Worm (Caenorhabditis elegans): Measurements from ENCODE around the gene ZC250.2.

Gene ZC250.2

DNA sequence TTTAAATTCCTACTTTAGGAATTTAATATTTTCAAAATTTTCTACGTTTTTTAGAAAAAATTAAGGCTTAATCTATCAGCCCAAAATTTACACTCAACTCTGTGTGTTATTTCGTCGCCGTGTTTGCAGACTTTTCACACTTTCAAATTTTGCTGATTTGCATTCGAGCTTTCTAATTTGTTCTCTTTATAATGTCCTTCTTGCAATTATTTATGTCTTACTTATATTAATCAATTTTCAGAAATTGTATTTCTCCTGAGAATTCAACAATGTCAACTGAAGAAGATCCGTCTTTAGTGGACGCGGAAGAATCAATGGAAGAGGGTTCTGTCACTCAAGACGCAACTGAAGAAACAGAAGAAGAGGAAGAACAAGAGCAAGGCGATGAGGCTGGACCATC is 34.5 kb downstream of the ZC250.2 start, which contains the start of gene let-418:
Gene let-418, plus strand, starts transcription at position 242 of the 400 bp plus-strand sequence.
- TF ChIP-seq nhr-23 (tag; optimal IDR thresholded peaks at IDR 0.05): no peak
- no peak for TF ChIP-seq lin-39 (tag; optimal IDR thresholded peaks at IDR 0.05)
- no peak for TF ChIP-seq unc-55 (GFP tag; optimal IDR thresholded peaks at IDR 0.05)
- no peak for TF ChIP-seq nhr-237 (tag; optimal IDR thresholded peaks at IDR 0.05)
- TF ChIP-seq Y55F3AM.14 (GFP tag; optimal IDR thresholded peaks at IDR 0.05): no peak
- no peak for TF ChIP-seq unc-62 (GFP tag; optimal IDR thresholded peaks at IDR 0.05)
- no peak for TF ChIP-seq C34F6.9 (tag; optimal IDR thresholded peaks at IDR 0.05)
- TF ChIP-seq nhr-6 (tag; optimal IDR thresholded peaks at IDR 0.05): no peak
- TF ChIP-seq R02D3.7 (tag; optimal IDR thresholded peaks at IDR 0.05): no peak
- no peak for TF ChIP-seq ztf-4 (tag; optimal IDR thresholded peaks at IDR 0.05)
- TF ChIP-seq snpc-4 (tag; optimal IDR thresholded peaks at IDR 0.05): no peak
- no peak for TF ChIP-seq ztf-11 (tag; optimal IDR thresholded peaks at IDR 0.05)
- TF ChIP-seq alr-1 (tag; optimal IDR thresholded peaks at IDR 0.05): no peak
- TF ChIP-seq aly-2 (tag; optimal IDR thresholded peaks at IDR 0.05): no peak
- no peak for TF ChIP-seq gmeb-1 (tag; optimal IDR thresholded peaks at IDR 0.05)
- TF ChIP-seq lsy-2 (tag; optimal IDR thresholded peaks at IDR 0.05): no peak
- no peak for TF ChIP-seq crh-2 (tag; optimal IDR thresholded peaks at IDR 0.05)

DNA sequence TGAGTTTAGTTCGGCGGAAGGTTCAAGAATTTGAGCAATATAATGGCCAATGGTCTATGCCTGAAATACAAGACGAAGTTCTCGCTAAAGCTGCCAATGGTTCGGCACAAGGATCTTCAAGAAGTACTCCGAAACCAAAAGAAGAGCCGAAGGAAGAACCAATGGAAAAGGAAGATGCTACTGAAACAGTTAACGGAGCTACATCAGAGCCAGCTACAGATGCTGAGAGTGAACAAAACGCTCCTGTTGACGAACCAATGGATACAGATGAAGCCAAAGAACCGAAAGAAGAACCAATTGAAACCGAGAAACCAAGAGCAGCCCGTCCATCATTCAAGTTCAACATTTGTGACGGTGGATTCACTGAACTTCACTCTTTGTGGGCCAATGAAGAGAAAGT is 39.1 kb downstream of the ZC250.2 start:
- TF ChIP-seq nhr-12 (tag; optimal IDR thresholded peaks at IDR 0.05) (no peak), nhr-237 (tag; optimal IDR thresholded peaks at IDR 0.05) (no peak), ceh-82 (tag; optimal IDR thresholded peaks at IDR 0.05) (no peak), nhr-25 (tag; optimal IDR thresholded peaks at IDR 0.05) (no peak), ztf-11 (tag; optimal IDR thresholded peaks at IDR 0.05) (no peak), dmd-4 (tag; optimal IDR thresholded peaks at IDR 0.05) (no peak), snpc-4 (tag; optimal IDR thresholded peaks at IDR 0.05) (no peak)

DNA sequence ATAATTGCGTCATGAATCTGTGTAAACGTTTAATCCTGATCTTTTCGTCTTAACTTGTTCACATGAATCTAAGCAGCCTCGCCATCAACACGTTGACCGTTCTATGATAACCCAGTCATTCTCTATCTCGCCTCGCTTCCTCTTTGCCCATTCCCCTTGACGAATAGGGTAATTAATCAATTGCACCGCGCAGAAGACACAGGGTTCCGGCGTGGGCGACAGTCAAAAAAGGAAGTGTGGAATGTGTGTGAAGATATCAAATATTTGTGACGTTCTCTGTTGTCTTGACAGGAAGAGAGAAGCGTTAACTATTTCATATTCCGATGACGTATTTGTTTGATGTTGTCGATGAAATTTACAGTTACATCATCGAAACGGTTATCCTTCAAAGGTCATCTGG is 40.7 kb downstream of the ZC250.2 start:
- TF ChIP-seq egl-27 (tag; optimal IDR thresholded peaks at IDR 0.05) (peak; percentile 50), fos-1 (tag; optimal IDR thresholded peaks at IDR 0.05) (peak; percentile 12), nhr-6 (tag; optimal IDR thresholded peaks at IDR 0.05) (no peak), sma-3 (GFP tag; optimal IDR thresholded peaks at IDR 0.05) (peak; percentile 89), crh-2 (tag; optimal IDR thresholded peaks at IDR 0.05) (peak; percentile 23), alr-1 (tag; optimal IDR thresholded peaks at IDR 0.05) (no peak), sem-4 (tag; optimal IDR thresholded peaks at IDR 0.05) (peak; percentile 8), nhr-21 (tag; optimal IDR thresholded peaks at IDR 0.05) (peak; percentile 94), nhr-129 (tag; optimal IDR thresholded peaks at IDR 0.05) (peak; percentile 33), blmp-1 (tag; optimal IDR thresholded peaks at IDR 0.05; ENCODE audit: insufficient read depth) (peak; percentile 70), nhr-237 (tag; optimal IDR thresholded peaks at IDR 0.05) (no peak), sma-9 (GFP tag; optimal IDR thresholded peaks at IDR 0.05) (peak; percentile 85), sma-9 (tag; optimal IDR thresholded peaks at IDR 0.05) (no peak), nhr-25 (tag; optimal IDR thresholded peaks at IDR 0.05) (peak; percentile 93), Y55F3AM.14 (GFP tag; optimal IDR thresholded peaks at IDR 0.05) (peak; percentile 55), mab-5 (tag; optimal IDR thresholded peaks at IDR 0.05) (peak; percentile 47)

DNA sequence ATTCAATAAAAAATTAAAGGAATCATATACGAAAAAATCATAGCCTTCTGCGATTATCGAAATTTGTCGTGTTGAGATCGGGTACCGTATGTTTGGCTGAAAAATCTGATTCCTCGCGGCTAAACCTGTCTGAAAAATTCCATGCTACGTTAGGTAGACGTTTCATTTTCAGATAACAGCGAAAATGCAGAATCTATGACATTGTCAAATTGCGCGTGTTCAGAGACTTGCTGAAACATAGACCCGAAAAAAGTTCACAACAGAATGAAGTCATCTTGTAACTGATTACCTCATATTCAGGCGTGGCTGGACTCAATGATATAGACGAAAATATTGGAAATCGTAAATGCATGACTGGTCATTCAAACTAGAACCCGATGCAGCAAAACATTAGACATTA is 41.4 kb downstream of the ZC250.2 start, which contains the start of gene srh-76:
Gene srh-76, plus strand, starts transcription at position 301 of the 400 bp plus-strand sequence.
- no peak for TF ChIP-seq nhr-77 (tag; optimal IDR thresholded peaks at IDR 0.05)
- TF ChIP-seq mbf-1 (tag; optimal IDR thresholded peaks at IDR 0.05): no peak
- TF ChIP-seq nhr-12 (tag; optimal IDR thresholded peaks at IDR 0.05): no peak
- TF ChIP-seq nhr-129 (tag; optimal IDR thresholded peaks at IDR 0.05): no peak

DNA sequence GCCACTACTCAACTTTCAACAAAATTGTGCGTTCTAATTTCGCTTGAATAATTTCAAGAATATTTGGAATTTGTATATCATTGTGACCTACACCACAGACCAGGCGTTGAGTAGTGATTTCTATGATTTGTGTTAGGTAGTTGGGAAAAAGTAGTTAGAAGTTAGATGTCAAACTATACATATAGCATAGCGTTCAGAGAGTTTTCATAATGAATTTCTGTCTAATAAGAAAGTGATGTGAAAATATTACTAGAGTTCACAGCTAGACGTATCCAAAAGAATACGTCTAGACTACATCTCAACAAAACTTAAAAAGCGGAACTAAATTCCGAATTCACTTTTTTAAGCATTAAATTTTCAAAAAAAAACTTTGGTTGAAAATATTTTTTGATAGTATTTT is 43.3 kb downstream of the ZC250.2 start:
- no peak for TF ChIP-seq R02D3.7 (tag; optimal IDR thresholded peaks at IDR 0.05)
- no peak for TF ChIP-seq elt-3 (tag; optimal IDR thresholded peaks at IDR 0.05)
- no peak for TF ChIP-seq skn-1 (tag; optimal IDR thresholded peaks at IDR 0.05)
- TF ChIP-seq nhr-77 (tag; optimal IDR thresholded peaks at IDR 0.05): no peak
- no peak for TF ChIP-seq C34F6.9 (tag; optimal IDR thresholded peaks at IDR 0.05)
- no peak for TF ChIP-seq nhr-129 (tag; optimal IDR thresholded peaks at IDR 0.05)
- TF ChIP-seq ceh-16 (tag; optimal IDR thresholded peaks at IDR 0.05): no peak
- TF ChIP-seq mbf-1 (tag; optimal IDR thresholded peaks at IDR 0.05): no peak
- TF ChIP-seq zag-1 (tag; optimal IDR thresholded peaks at IDR 0.05): no peak
- TF ChIP-seq nhr-23 (tag; optimal IDR thresholded peaks at IDR 0.05): no peak
- TF ChIP-seq elt-1 (tag; optimal IDR thresholded peaks at IDR 0.05): no peak
- TF ChIP-seq fos-1 (tag; optimal IDR thresholded peaks at IDR 0.05): no peak
- no peak for TF ChIP-seq nhr-25 (tag; optimal IDR thresholded peaks at IDR 0.05)
- no peak for TF ChIP-seq lin-11 (tag; optimal IDR thresholded peaks at IDR 0.05)
- TF ChIP-seq sma-3 (GFP tag; optimal IDR thresholded peaks at IDR 0.05): no peak
- no peak for TF ChIP-seq unc-39 (tag; optimal IDR thresholded peaks at IDR 0.05)
